Fruit fly (Drosophila melanogaster): ENCODE results near the gene Ube3a.

dm6 chr3L:11199320-11199719, 11.1 kb downstream of the Ube3a start, which contains the start of gene CG7607:
- TF ChIP-seq psq (optimal IDR thresholded peaks at IDR 0.05) (no peak), Sin3A (optimal IDR thresholded peaks at IDR 0.05) (no peak), Myc (optimal IDR thresholded peaks at IDR 0.05) (no peak), ttk (optimal IDR thresholded peaks at IDR 0.05) (no peak), h (optimal IDR thresholded peaks at IDR 0.05) (no peak)

Measured in Kc167 (cell line).